Fruit fly (Drosophila melanogaster): ENCODE data around the gene elg1.

DNA sequence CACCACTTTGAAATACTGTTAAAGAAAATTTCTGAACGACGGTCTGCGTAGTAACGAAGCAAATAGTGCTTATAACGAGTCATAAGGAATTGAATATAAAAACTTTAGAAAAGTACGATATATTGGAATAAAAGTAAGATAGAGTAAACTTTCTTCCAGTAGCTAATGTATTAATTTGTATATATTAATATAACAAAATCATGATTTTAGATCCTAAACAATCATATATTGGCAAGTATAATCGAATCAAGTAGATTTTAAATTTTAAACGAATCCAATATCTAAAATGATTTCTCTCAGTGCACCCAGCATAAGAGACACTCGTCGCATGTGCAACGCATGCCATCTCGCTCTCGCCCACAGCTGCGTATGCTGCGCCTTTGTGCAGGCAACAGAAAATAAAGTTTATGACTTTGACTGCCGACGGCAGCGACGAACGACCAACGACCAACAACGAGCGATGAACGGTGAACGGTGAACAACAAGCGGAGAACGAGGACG is 49.6 kb downstream of the elg1 start:
- TF ChIP-seq CTCF (optimal IDR thresholded peaks at IDR 0.05) (no peak), CG8478 (optimal IDR thresholded peaks at IDR 0.05) (no peak)
